Fruit fly (Drosophila melanogaster) whole organism, embryonic: Measurements from ENCODE around the gene gt.

ENCODE experiments used
- Ada2b ChIP-seq: fragments of 200-800 bp; sonication (Bioruptor generic); IDR thresholded peaks from 2 replicates; pipeline ENCODE4 v1.3.6; 2022; ENCODE audit warnings: missing biosample characterization, missing genetic modification characterization
- Adf1 ChIP-seq: fragments of 200-800 bp; sonication (Bioruptor generic); IDR thresholded peaks from 2 replicates; pipeline ENCODE4 v1.3.6; 2022; ENCODE audit warnings: missing biosample characterization, missing genetic modification characterization
- Atf6 ChIP-seq: fragments of 200-800 bp; sonication (Bioruptor generic); IDR thresholded peaks from 2 replicates; pipeline ENCODE4 v1.3.6; 2022; ENCODE audit warnings: missing biosample characterization, missing genetic modification characterization
- B-H2 ChIP-seq: fragments of 200-800 bp; sonication (Bioruptor generic); optimal IDR thresholded peaks from 2 replicates; lab custom pipeline; 2018; ENCODE audit warnings: missing biosample characterization, mild to moderate bottlenecking, missing genetic modification characterization
- CG11695 ChIP-seq: fragments of 200-800 bp; sonication (Bioruptor generic); IDR thresholded peaks from 3 replicates; pipeline ENCODE4 v1.3.6; 2022; ENCODE audit warnings: missing biosample characterization, missing genetic modification characterization
- CG12236 ChIP-seq: fragments of 200-800 bp; sonication (Bioruptor generic); optimal IDR thresholded peaks from 2 replicates; lab custom pipeline; 2016; ENCODE audit warnings: missing biosample characterization, missing genetic modification characterization
- CG14667 ChIP-seq: fragments of 200-800 bp; sonication (Bioruptor generic); IDR thresholded peaks from 2 replicates; pipeline ENCODE4 v1.3.6; 2022; ENCODE audit warnings: missing biosample characterization, missing genetic modification characterization
- CG15514 ChIP-seq: fragments of 200-800 bp; sonication (Bioruptor generic); optimal IDR thresholded peaks from 3 replicates; lab custom pipeline; 2017; ENCODE audit warnings: missing biosample characterization, missing genetic modification characterization, mild to moderate bottlenecking, moderate library complexity, missing genetic modification reagents
- CG17361 ChIP-seq: fragments of 200-800 bp; sonication (Bioruptor generic); IDR thresholded peaks from 3 replicates; pipeline ENCODE4 v1.3.6; 2022; ENCODE audit warnings: missing biosample characterization, missing genetic modification characterization
- CG17612 ChIP-seq: fragments of 200-800 bp; sonication (Bioruptor generic); IDR thresholded peaks from 2 replicates; pipeline ENCODE4 v1.3.6; 2022; ENCODE audit warnings: missing biosample characterization, missing genetic modification characterization
- CG17829 ChIP-seq: fragments of 200-800 bp; optimal IDR thresholded peaks from 2 replicates; lab custom pipeline; 2019; ENCODE audit warnings: missing biosample characterization, mild to moderate bottlenecking, missing genetic modification characterization, moderate library complexity
- CG17912 ChIP-seq: fragments of 200-800 bp; sonication (Bioruptor generic); optimal IDR thresholded peaks from 2 replicates; lab custom pipeline; 2018; ENCODE audit warnings: missing biosample characterization, mild to moderate bottlenecking, missing genetic modification characterization
- CG2202 ChIP-seq: fragments of 200-800 bp; sonication (Bioruptor generic); optimal IDR thresholded peaks from 2 replicates; lab custom pipeline; 2018; ENCODE audit warnings: missing biosample characterization, mild to moderate bottlenecking, missing genetic modification characterization
- CG42726 ChIP-seq: fragments of 200-800 bp; sonication (Bioruptor generic); IDR thresholded peaks from 2 replicates; pipeline ENCODE4 v1.3.6; 2022; ENCODE audit warnings: missing biosample characterization, missing genetic modification characterization; ENCODE audit not compliant: partially characterized antibody
- CG4328 ChIP-seq: fragments of 200-800 bp; sonication (Bioruptor generic); optimal IDR thresholded peaks from 3 replicates; lab custom pipeline; 2017; ENCODE audit warnings: missing biosample characterization, missing genetic modification reagents, missing genetic modification characterization
- CG6272 ChIP-seq: fragments of 200-800 bp; sonication (Bioruptor generic); IDR thresholded peaks from 2 replicates; pipeline ENCODE4 v1.3.6; 2022; ENCODE audit warnings: missing biosample characterization, missing genetic modification characterization
- CG8089 ChIP-seq: fragments of 200-800 bp; sonication (Bioruptor generic); optimal IDR thresholded peaks from 3 replicates; lab custom pipeline; 2016; ENCODE audit warnings: missing biosample characterization, missing genetic modification characterization
- CG9797 ChIP-seq: fragments of 200-800 bp; sonication (Bioruptor generic); optimal IDR thresholded peaks from 3 replicates; lab custom pipeline; 2018; ENCODE audit warnings: missing biosample characterization, mild to moderate bottlenecking, missing genetic modification characterization
- Deaf1 ChIP-seq: fragments of 200-800 bp; optimal IDR thresholded peaks from 3 replicates; lab custom pipeline; 2019; ENCODE audit warnings: missing biosample characterization, mild to moderate bottlenecking, missing genetic modification characterization, moderate library complexity
- Fer1 ChIP-seq: fragments of 200-800 bp; sonication (Bioruptor generic); optimal IDR thresholded peaks from 2 replicates; lab custom pipeline; 2017; ENCODE audit warnings: missing biosample characterization, mild to moderate bottlenecking, missing genetic modification characterization
- HLH4C ChIP-seq: fragments of 200-800 bp; sonication (Bioruptor generic); IDR thresholded peaks from 3 replicates; pipeline ENCODE4 v1.3.6; 2022; ENCODE audit warnings: missing biosample characterization, missing genetic modification characterization; ENCODE audit not compliant: partially characterized antibody
- Hey ChIP-seq: fragments of 200-800 bp; sonication (Bioruptor generic); optimal IDR thresholded peaks from 3 replicates; lab custom pipeline; 2018; ENCODE audit warnings: missing biosample characterization, mild to moderate bottlenecking, missing genetic modification characterization
- Nf-YB ChIP-seq: fragments of 200-800 bp; sonication (Bioruptor generic); optimal IDR thresholded peaks from 3 replicates; lab custom pipeline; 2019; ENCODE audit warnings: missing biosample characterization, mild to moderate bottlenecking, missing genetic modification characterization, moderate library complexity
- Nf-YC ChIP-seq: fragments of 200-800 bp; optimal IDR thresholded peaks from 3 replicates; lab custom pipeline; 2019; ENCODE audit warnings: missing biosample characterization, mild to moderate bottlenecking, missing genetic modification characterization, moderate library complexity
- Ptx1 ChIP-seq: fragments of 200-800 bp; sonication (Bioruptor generic); IDR thresholded peaks from 2 replicates; pipeline ENCODE4 v1.3.6; 2022; ENCODE audit warnings: missing biosample characterization, missing genetic modification characterization
- Rx ChIP-seq: fragments of 200-800 bp; sonication (Bioruptor generic); IDR thresholded peaks from 2 replicates; pipeline ENCODE4 v1.3.6; 2022; ENCODE audit warnings: missing biosample characterization, missing genetic modification characterization
- ab ChIP-seq: fragments of 200-800 bp; sonication (Bioruptor generic); optimal IDR thresholded peaks from 2 replicates; lab custom pipeline; 2016; ENCODE audit warnings: missing biosample characterization, missing genetic modification characterization
- cad ChIP-seq: fragments of >200 bp; optimal IDR thresholded peaks from 2 replicates; lab custom pipeline; 2017; ENCODE audit warnings: missing biosample characterization, missing genetic modification characterization
- cg ChIP-seq: fragments of 200-800 bp; sonication (Bioruptor generic); optimal IDR thresholded peaks from 3 replicates; lab custom pipeline; 2019; ENCODE audit warnings: missing biosample characterization, mild to moderate bottlenecking, missing genetic modification characterization, moderate library complexity
- crc ChIP-seq: fragments of 200-800 bp; sonication (Bioruptor generic); optimal IDR thresholded peaks from 2 replicates; lab custom pipeline; 2016; ENCODE audit warnings: missing biosample characterization, missing genetic modification characterization
- dmrt11E ChIP-seq: fragments of 200-800 bp; sonication (Bioruptor generic); optimal IDR thresholded peaks from 3 replicates; lab custom pipeline; 2018; ENCODE audit warnings: missing biosample characterization, mild to moderate bottlenecking, missing genetic modification characterization, moderate library complexity
- eve ChIP-seq, 2 experiments: fragments of >200 bp; optimal IDR thresholded peaks; 2 replicates each; lab custom pipeline; 2017; ENCODE audit warnings: missing biosample characterization in 2 of 2, missing genetic modification characterization in 2 of 2
- exex ChIP-seq: fragments of 200-800 bp; sonication (Bioruptor generic); optimal IDR thresholded peaks from 4 replicates; lab custom pipeline; 2018; ENCODE audit warnings: missing biosample characterization, mild to moderate bottlenecking, missing genetic modification characterization, moderate library complexity
- hb ChIP-seq: fragments of 200-800 bp; sonication (Bioruptor generic); IDR thresholded peaks from 3 replicates; pipeline ENCODE4 v1.3.6; 2022; ENCODE audit warnings: missing biosample characterization, missing genetic modification characterization; ENCODE audit not compliant: partially characterized antibody
- ken ChIP-seq: fragments of 200-800 bp; sonication (Bioruptor generic); IDR thresholded peaks from 3 replicates; pipeline ENCODE4 v1.3.6; 2022; ENCODE audit warnings: missing biosample characterization, missing genetic modification characterization
- nau ChIP-seq: fragments of 200-800 bp; sonication (Bioruptor generic); optimal IDR thresholded peaks from 3 replicates; lab custom pipeline; 2017; ENCODE audit warnings: missing biosample characterization, mild to moderate bottlenecking, missing genetic modification characterization, missing genetic modification reagents
- pb ChIP-seq: fragments of 200-800 bp; sonication (Bioruptor generic); optimal IDR thresholded peaks from 3 replicates; lab custom pipeline; 2016; ENCODE audit warnings: missing biosample characterization, missing genetic modification characterization
- phol ChIP-seq: fragments of 200-800 bp; sonication (Bioruptor generic); optimal IDR thresholded peaks from 3 replicates; lab custom pipeline; 2018; ENCODE audit warnings: missing biosample characterization, mild to moderate bottlenecking, missing genetic modification characterization, moderate library complexity
- scrt ChIP-seq: fragments of 200-800 bp; sonication (Bioruptor generic); optimal IDR thresholded peaks from 2 replicates; lab custom pipeline; 2018; ENCODE audit warnings: missing biosample characterization, mild to moderate bottlenecking, missing genetic modification characterization, moderate library complexity
- seq ChIP-seq: fragments of 200-800 bp; sonication (Bioruptor generic); IDR thresholded peaks from 2 replicates; pipeline ENCODE4 v1.3.6; 2022; ENCODE audit warnings: missing biosample characterization, missing genetic modification characterization
- sisA ChIP-seq: fragments of 200-800 bp; sonication (Bioruptor generic); IDR thresholded peaks from 2 replicates; pipeline ENCODE4 v1.3.6; 2022; ENCODE audit warnings: missing biosample characterization, missing genetic modification characterization
- slbo ChIP-seq: fragments of 200-800 bp; sonication (Bioruptor generic); IDR thresholded peaks from 2 replicates; pipeline ENCODE4 v1.3.6; 2022; ENCODE audit warnings: missing biosample characterization, missing genetic modification characterization
- sr ChIP-seq: fragments of 200-800 bp; sonication (Bioruptor generic); IDR thresholded peaks from 3 replicates; pipeline ENCODE4 v1.3.6; 2022; ENCODE audit warnings: missing biosample characterization, missing genetic modification characterization
- twi ChIP-seq: fragments of 200-800 bp; optimal IDR thresholded peaks from 2 replicates; lab custom pipeline; 2019; ENCODE audit warnings: missing biosample characterization, mild to moderate bottlenecking, missing genetic modification characterization, moderate library complexity
- wor ChIP-seq: fragments of 200-800 bp; sonication (Bioruptor generic); IDR thresholded peaks from 2 replicates; pipeline ENCODE4 v1.3.6; 2022; ENCODE audit warnings: missing biosample characterization, missing genetic modification characterization
- zen2 ChIP-seq: fragments of 200-800 bp; sonication (Bioruptor generic); IDR thresholded peaks from 3 replicates; pipeline ENCODE4 v1.3.6; 2022; ENCODE audit warnings: missing biosample characterization, missing genetic modification characterization; ENCODE audit not compliant: partially characterized antibody

The gt gene

DNA sequence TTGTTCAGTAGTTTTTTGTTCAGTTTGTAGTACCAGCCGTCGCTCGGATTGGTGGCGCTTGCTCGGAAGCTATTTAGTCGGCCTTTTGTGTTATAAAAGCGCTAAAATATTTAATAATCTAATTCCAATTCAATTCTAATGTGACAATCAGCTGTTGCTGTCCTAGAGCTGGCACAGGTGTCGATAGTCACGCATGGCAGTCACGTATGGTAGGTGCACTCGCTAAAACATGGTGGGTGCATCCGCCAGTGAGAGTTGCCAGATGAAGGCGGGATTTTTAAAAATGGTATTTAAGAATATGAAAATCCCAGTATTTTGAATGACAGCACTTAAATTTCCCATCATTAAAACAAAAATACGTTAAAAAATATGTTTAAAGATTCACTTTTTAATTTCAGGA, 15.0 kb upstream of the gt start, which contains the start of gene tko (continued):
- TF ChIP-seq CG17912 (GFP tag; lab: Kevin White, UChicago) (peak; percentile 40), scrt (peak; percentile 72), B-H2 (GFP tag; lab: Kevin White, UChicago) (peak; percentile 51), sisA (GFP tag; lab: Robert Waterston, UW) (no peak), Adf1 (GFP tag; lab: Robert Waterston, UW) (peak; percentile 9; the same call in 1 of the 2 replicates), CG6272 (GFP tag; lab: Robert Waterston, UW) (peak; percentile 47; the same call in 1 of the 2 replicates), CG4328 (GFP tag; lab: Kevin White, UChicago) (no peak), CG11695 (no peak), pb (GFP tag; lab: Kevin White, UChicago) (no peak), ken (GFP tag; lab: Robert Waterston, UW) (0 out of 3 replicates have a peak, but pooled peaks have one; percentile 11), slbo (GFP tag; lab: Robert Waterston, UW) (peak; percentile 49; the same call in 1 of the 2 replicates), cad (GFP tag; lab: Kevin White, UChicago) (no peak), cg (GFP tag; lab: Kevin White, UChicago) (peak; percentile 1), HLH4C (GFP tag; lab: Robert Waterston, UW) (peak; percentile 87), zen2 (GFP tag; lab: Robert Waterston, UW) (peak; percentile 91), hb (GFP tag; lab: Robert Waterston, UW) (peak; percentile 82), CG42726 (peak; percentile 98)
- TF ChIP-seq, all 482 proteins: peak for 124

DNA sequence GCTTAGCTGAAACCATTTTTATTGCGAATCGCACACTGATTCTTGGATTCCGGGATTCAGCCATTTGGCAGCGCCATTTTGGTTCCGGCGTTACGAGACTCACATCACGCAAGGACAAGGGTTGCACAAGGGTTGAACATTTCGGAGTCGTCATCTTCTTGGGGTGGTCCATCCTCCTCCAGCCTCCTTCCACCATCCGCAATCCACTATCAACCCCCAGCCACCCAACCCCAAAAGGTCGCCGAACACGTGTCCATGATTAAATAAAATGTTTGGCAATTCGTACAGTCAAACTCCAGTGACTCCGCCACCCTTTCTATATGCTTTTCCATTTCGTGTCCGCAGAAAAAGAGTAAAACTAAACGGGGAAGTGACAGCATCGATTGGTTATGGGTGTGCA, 11.5 kb upstream of the gt start:
- TF ChIP-seq Fer1 (no peak), Nf-YC (tag; lab: Kevin White, UChicago) (peak; percentile 81), Nf-YB (GFP tag; lab: Kevin White, UChicago) (peak; percentile 74), CG14667 (GFP tag; lab: Robert Waterston, UW) (no peak), Hey (peak; percentile 15), twi (tag; lab: Kevin White, UChicago) (no peak), seq (peak; percentile 74; the same call in 1 of the 2 replicates)

DNA sequence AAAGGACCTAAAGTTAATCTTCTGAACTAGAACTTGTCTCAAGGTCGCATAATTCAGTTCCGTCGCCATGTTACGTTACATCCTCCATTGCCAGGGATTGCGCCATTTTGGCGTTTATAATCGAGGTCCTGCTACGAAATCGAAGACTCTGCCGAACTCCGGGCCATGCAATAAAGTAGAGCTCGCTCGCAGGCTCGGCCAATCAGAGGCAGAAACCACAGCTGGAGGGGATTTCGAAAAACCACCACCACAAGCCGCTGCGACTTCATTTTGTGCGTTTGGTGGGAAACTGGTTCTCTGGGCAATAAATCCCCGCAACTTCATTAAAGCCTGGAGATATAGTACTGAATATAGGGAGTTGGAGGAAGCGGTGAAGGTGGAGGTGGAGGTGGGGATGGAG, 6.1 kb upstream of the gt start:
- TF ChIP-seq Nf-YC (tag; lab: Kevin White, UChicago) (peak; percentile 89), wor (GFP tag; lab: Robert Waterston, UW) (no peak), Nf-YB (GFP tag; lab: Kevin White, UChicago) (peak; percentile 95), cad (GFP tag; lab: Kevin White, UChicago) (peak; percentile 43), Ptx1 (GFP tag; lab: Robert Waterston, UW) (no peak), phol (peak; percentile 16), Deaf1 (peak; percentile 8)

DNA sequence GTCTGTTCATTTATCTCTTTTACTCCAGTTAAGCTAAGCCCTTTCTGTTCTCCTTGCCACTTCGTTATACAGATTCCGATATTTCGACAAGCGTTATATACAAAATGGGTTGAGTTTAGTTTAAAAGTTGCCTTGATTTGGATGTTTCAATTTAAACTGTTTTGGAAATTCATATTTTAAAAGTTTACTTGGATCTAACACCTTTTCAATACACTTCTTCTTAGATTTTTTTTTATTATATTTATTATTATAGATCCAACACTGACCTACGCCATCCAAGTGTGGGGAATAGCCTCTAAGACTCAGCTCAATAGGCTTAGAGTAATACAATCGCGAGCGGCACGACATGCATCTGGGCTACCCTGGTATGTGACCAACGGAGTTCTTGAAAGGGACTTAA, 3.0 kb downstream of the gt start, which contains the start of gene CG32797:
CG32797 (minus strand) TSS at position 101 of the 400 bp plus-strand sequence.
- no peak for TF ChIP-seq dmrt11E

DNA sequence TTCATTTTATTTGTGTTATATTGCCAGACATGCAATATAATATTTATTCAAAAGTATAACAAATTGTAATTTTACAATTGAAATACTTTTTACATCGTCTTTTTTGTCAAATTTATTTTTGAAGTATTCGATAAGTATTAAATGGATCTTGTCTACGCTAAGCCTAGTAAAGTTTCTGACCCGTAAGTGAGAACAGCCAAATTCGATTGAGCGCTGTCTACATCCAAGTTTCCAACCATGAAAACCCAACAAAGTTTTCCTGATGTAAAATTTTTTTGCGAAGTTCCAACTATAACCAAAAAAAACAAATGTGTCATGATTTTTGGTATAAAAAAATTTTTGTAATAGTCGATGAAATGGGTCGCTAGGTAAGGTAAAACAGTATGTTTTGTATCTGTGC, 9.2 kb downstream of the gt start:
- TF ChIP-seq nau (GFP tag; lab: Kevin White, UChicago) (no peak), CG17612 (GFP tag; lab: Robert Waterston, UW) (no peak), CG17361 (GFP tag; lab: Robert Waterston, UW) (no peak), CG17829 (no peak), crc (GFP tag; lab: Kevin White, UChicago) (no peak), CG9797 (GFP tag; lab: Kevin White, UChicago) (no peak), eve (GFP tag; optimal IDR thresholded peaks at IDR 0.05; lab: Kevin White, UChicago) (no peak), Rx (GFP tag; lab: Robert Waterston, UW) (no peak), CG15514 (peak; percentile 24), Atf6 (no peak), CG2202 (tag; lab: Kevin White, UChicago) (no peak), exex (tag; lab: Kevin White, UChicago) (no peak), sr (GFP tag; lab: Robert Waterston, UW) (no peak), CG12236 (GFP tag; lab: Kevin White, UChicago) (no peak), ab (no peak), Ada2b (no peak), CG8089 (GFP tag; lab: Kevin White, UChicago) (no peak)
